Worm (Caenorhabditis elegans) whole organism, L4/young adult: ENCODE data around the gene acsd-1.

Source experiments
- W03F9.2 ChIP-seq: fragments of 150-350 bp; optimal IDR thresholded peaks from 2 replicates; lab custom pipeline; 2014; ENCODE audit warnings: missing biosample characterization, missing genetic modification characterization
- dao-5 ChIP-seq: sonication (generic microtip); optimal IDR thresholded peaks from 2 replicates; lab custom pipeline; 2016; ENCODE audit warnings: missing genotype, missing genetic modification characterization, moderate library complexity, missing compliant biosample characterization
- him-1 ChIP-seq: sonication (generic microtip); optimal IDR thresholded peaks from 2 replicates; lab custom pipeline; 2016; ENCODE audit warnings: missing genotype, missing genetic modification reagents, missing genetic modification characterization, missing compliant biosample characterization

DNA sequence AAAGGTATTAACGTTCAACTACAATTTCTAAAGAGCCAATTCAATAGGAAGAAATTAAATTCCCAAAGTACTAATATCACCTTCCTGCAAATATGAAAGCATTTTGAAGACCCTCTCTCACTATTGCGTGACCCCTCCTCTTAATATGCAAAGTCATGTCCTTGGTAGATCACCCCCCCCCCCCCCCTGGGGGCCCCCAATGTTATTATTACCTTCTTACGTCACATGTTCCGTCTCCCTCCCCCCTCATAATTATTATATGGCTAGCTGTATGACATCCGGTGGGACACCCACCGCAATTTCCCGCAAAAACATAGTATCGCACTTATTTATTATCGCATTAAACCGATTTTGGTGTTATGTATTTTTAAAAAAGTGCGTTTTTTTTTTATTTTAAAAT, 45.7 kb downstream of the acsd-1 start:
- TF ChIP-seq him-1 (tag; lab: Kevin White, UChicago) (no peak), dao-5 (tag; lab: Kevin White, UChicago) (no peak), W03F9.2 (tag; lab: Kevin White, UChicago) (no peak)
